Fruit fly (Drosophila melanogaster): Measurements from ENCODE around the gene CG13116.

CG13116 gene

dm6 chr2L:9698923-9699493, 30.7 kb upstream of the CG13116 start, which contains the start of gene Pka-C1 (continued):
- TF ChIP-seq CG4404 (GFP tag; IDR thresholded peaks at IDR 0.05) (0 out of 2 replicates have a peak, but pooled peaks have one; percentile 16), ind (GFP tag; optimal IDR thresholded peaks at IDR 0.05) (no peak), Dek (tag; optimal IDR thresholded peaks at IDR 0.05) (peak; percentile 56), Vsx1 (GFP tag; optimal IDR thresholded peaks at IDR 0.05) (no peak), hkb (optimal IDR thresholded peaks at IDR 0.05) (no peak), hkb (GFP tag; IDR thresholded peaks at IDR 0.05) (peak; percentile 40; the same call in 1 of the 2 replicates), CG6254 (GFP tag; optimal IDR thresholded peaks at IDR 0.05) (peak; percentile 35), D19A (tag; optimal IDR thresholded peaks at IDR 0.05) (peak; percentile 19), zfh1 (GFP tag; IDR thresholded peaks at IDR 0.05) (peak; percentile 38; the same call in 1 of the 3 replicates), sr (GFP tag; IDR thresholded peaks at IDR 0.05) (peak; percentile 35; the same call in 1 of the 3 replicates), NfI (GFP tag; optimal IDR thresholded peaks at IDR 0.05) (peak; percentile 38), org-1 (GFP tag; optimal IDR thresholded peaks at IDR 0.05) (peak; percentile 25), CG8478 (optimal IDR thresholded peaks at IDR 0.05) (peak; percentile 93), Taf1 (GFP tag; IDR thresholded peaks at IDR 0.05) (no peak), ERR (GFP tag; optimal IDR thresholded peaks at IDR 0.05) (no peak), lilli (GFP tag; optimal IDR thresholded peaks at IDR 0.05) (peak; percentile 13), dmrt99B (tag; optimal IDR thresholded peaks at IDR 0.05) (peak; percentile 30), Ets97D (GFP tag; optimal IDR thresholded peaks at IDR 0.05) (peak; percentile 71), pan (optimal IDR thresholded peaks at IDR 0.05) (no peak), pan (GFP tag; optimal IDR thresholded peaks at IDR 0.05 in 1 of 2, IDR thresholded peaks at IDR 0.05 in 1 of 2) (peak in 1 of 2 experiments; percentile 51), exex (tag; optimal IDR thresholded peaks at IDR 0.05) (peak; percentile 24), Aef1 (GFP tag; IDR thresholded peaks at IDR 0.05) (0 out of 3 replicates have a peak, but pooled peaks have one; percentile 22), seq (GFP tag; IDR thresholded peaks at IDR 0.05) (peak; percentile 58; the same call in 1 of the 2 replicates), vvl (GFP tag; IDR thresholded peaks at IDR 0.05) (peak; percentile 35), NC2α (GFP tag; optimal IDR thresholded peaks at IDR 0.05) (no peak), gfzf (GFP tag; optimal IDR thresholded peaks at IDR 0.05) (peak; percentile 94), Sry-β (GFP tag; optimal IDR thresholded peaks at IDR 0.05) (peak; percentile 11), CG1024 (GFP tag; IDR thresholded peaks at IDR 0.05) (peak; percentile 37; the same call in 1 of the 2 replicates), cg (GFP tag; optimal IDR thresholded peaks at IDR 0.05) (peak; percentile 98), Nf-YB (GFP tag; optimal IDR thresholded peaks at IDR 0.05) (no peak), zf30C (GFP tag; optimal IDR thresholded peaks at IDR 0.05) (peak; percentile 32), ssp (GFP tag; IDR thresholded peaks at IDR 0.05) (peak; percentile 48), CG7556 (GFP tag; optimal IDR thresholded peaks at IDR 0.05) (no peak), CG17568 (GFP tag; optimal IDR thresholded peaks at IDR 0.05) (peak; percentile 39), mld (GFP tag; IDR thresholded peaks at IDR 0.05; ENCODE audit: partially characterized antibody) (peak; percentile 29; the same call in 1 of the 3 replicates), CG9817 (tag; optimal IDR thresholded peaks at IDR 0.05) (peak; percentile 46), knrl (GFP tag; IDR thresholded peaks at IDR 0.05; ENCODE audit: partially characterized antibody) (peak; percentile 61; the same call in 2 of the 3 replicates), grn (GFP tag; optimal IDR thresholded peaks at IDR 0.05) (peak; percentile 81), CG2199 (GFP tag; IDR thresholded peaks at IDR 0.05) (0 out of 3 replicates have a peak, but pooled peaks have one; percentile 49), CG12219 (GFP tag; optimal IDR thresholded peaks at IDR 0.05) (no peak), Oli (tag; optimal IDR thresholded peaks at IDR 0.05) (peak; percentile 18), Fer2 (tag; optimal IDR thresholded peaks at IDR 0.05) (no peak), NK7.1 (GFP tag; optimal IDR thresholded peaks at IDR 0.05) (no peak), CG16813 (GFP tag; IDR thresholded peaks at IDR 0.05; ENCODE audit: partially characterized antibody) (peak; percentile 20; the same call in 1 of the 3 replicates), HLHmδ (GFP tag; optimal IDR thresholded peaks at IDR 0.05) (peak; percentile 42), CG10543 (GFP tag; optimal IDR thresholded peaks at IDR 0.05) (peak; percentile 54), nerfin-2 (GFP tag; IDR thresholded peaks at IDR 0.05; ENCODE audit: partially characterized antibody) (peak; percentile 22; the same call in 1 of the 2 replicates), HmgZ (tag; optimal IDR thresholded peaks at IDR 0.05) (peak; percentile 34), CG9797 (GFP tag; optimal IDR thresholded peaks at IDR 0.05) (peak; percentile 74)
